Worm (Caenorhabditis elegans): ENCODE results near the gene srh-154.

ce11 chrV:17460061-17460460, 20.6 kb downstream of the srh-154 start, which contains the start of gene srz-48:
- TF ChIP-seq dmd-8 (GFP tag; IDR thresholded peaks at IDR 0.05): no peak
- TF ChIP-seq unc-39 (tag; optimal IDR thresholded peaks at IDR 0.05): no peak
- TF ChIP-seq nhr-111 (GFP tag; optimal IDR thresholded peaks at IDR 0.05): no peak
- TF ChIP-seq cey-2 (tag; optimal IDR thresholded peaks at IDR 0.05; ENCODE audit: borderline replicate concordance, insufficient read depth): no peak
- no peak for TF ChIP-seq R02D3.7 (tag; optimal IDR thresholded peaks at IDR 0.05)
- no peak for TF ChIP-seq spr-1 (tag; optimal IDR thresholded peaks at IDR 0.05)
- TF ChIP-seq lsy-2 (tag; optimal IDR thresholded peaks at IDR 0.05): no peak

Measured in whole organism, L4 larva.